Worm (Caenorhabditis elegans): ENCODE results near the gene F42A10.9.

Gene F42A10.9

DNA sequence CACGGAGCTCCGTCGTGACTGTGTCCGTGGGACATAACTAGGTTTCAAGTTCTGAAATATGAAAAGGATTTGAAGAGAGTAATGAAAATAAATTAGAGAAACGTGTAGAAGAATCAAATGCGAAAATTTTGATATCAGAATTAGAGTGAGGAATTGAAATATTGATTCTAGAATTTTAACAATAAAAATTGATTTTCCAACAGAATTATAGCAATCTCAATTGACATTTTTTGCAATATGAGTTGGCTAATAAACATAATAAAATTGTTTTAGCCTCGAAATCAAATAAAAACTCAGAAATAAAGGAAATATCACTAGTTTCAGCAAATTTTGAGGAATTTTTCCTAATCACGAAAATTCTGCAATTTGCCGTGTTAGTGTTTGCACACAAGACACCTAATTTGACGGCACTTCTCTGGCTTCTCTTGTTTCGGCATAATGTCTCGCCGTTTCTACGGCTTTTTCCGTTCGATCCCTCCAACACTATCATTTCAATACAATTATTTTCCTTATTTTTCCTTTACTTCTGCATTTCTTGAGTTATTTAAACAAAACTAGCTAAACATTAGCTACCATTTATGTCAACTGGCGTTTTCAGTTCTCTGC is 48.0 kb upstream of the F42A10.9 start, which contains the start of gene nmt-1:
nmt-1 (minus strand) TSS at position 51 of the 606 bp plus-strand sequence.
- 0 out of 2 replicates have a peak, but pooled peaks have one; percentile 20 for TF ChIP-seq T26A8.4 (GFP tag; IDR thresholded peaks at IDR 0.05)
- TF ChIP-seq F44E2.7 (GFP tag; IDR thresholded peaks at IDR 0.05), result no peak
- TF ChIP-seq aha-1 (tag), result peak; percentile 86
- TF ChIP-seq dpl-1 (GFP tag; optimal IDR thresholded peaks at IDR 0.05), result peak; percentile 52
- peak; percentile 51 for TF ChIP-seq mes-2 (tag; optimal IDR thresholded peaks at IDR 0.05; ENCODE audit: poor library complexity, severe bottlenecking)
- peak; percentile 55 for TF ChIP-seq hmg-1.1 (GFP tag; IDR thresholded peaks at IDR 0.05)
- no peak for TF ChIP-seq unc-62 (GFP tag; optimal IDR thresholded peaks at IDR 0.05 in 1 of 2)
- no peak for TF ChIP-seq unc-62 (tag; optimal IDR thresholded peaks at IDR 0.05)

DNA sequence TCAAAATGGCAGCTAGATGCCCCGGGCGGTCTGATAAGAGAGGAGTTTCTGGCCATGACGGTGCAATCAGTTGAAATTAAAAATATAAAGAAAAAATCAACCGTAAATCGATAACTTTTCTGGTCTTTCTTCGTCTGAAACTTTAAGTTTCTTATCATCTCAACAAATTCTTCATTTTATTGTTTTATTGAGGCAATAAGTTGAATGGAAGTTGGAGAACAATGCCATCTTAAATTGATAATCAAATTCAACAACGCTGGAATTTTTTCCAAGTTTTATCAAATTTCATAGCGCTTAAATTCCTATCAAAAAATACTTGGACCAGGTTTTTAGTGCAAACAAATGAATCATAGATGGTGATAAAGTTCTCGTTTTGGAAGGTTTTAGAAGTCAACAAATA is 47.4 kb upstream of the F42A10.9 start:
- TF ChIP-seq hlh-11 (tag; optimal IDR thresholded peaks at IDR 0.05) (peak; percentile 10), lim-7 (GFP tag; IDR thresholded peaks at IDR 0.05) (no peak), ceh-28 (tag; optimal IDR thresholded peaks at IDR 0.05) (no peak), dve-1 (tag; optimal IDR thresholded peaks at IDR 0.05; ENCODE audit: insufficient read depth) (peak; percentile 52), nhr-77 (tag; optimal IDR thresholded peaks at IDR 0.05) (no peak), nhr-28 (tag; optimal IDR thresholded peaks at IDR 0.05) (peak; percentile 40), dmd-6 (GFP tag; IDR thresholded peaks at IDR 0.05) (peak; percentile 56), php-3 (GFP tag; IDR thresholded peaks at IDR 0.05) (peak; percentile 96), duxl-1 (tag; optimal IDR thresholded peaks at IDR 0.05; ENCODE audit: poor library complexity) (no peak), daf-16 (GFP tag; optimal IDR thresholded peaks at IDR 0.05) (no peak), daf-16 (tag; optimal IDR thresholded peaks at IDR 0.05) (peak; percentile 53), nhr-11 (tag; optimal IDR thresholded peaks at IDR 0.05) (no peak), mep-1 (tag; optimal IDR thresholded peaks at IDR 0.05) (peak; percentile 55), mxl-2 (GFP tag; conservative IDR thresholded peaks at IDR 0.05) (no peak), pqm-1 (tag; optimal IDR thresholded peaks at IDR 0.05) (peak; percentile 96), lsy-2 (tag; optimal IDR thresholded peaks at IDR 0.05) (peak in 1 of 2 experiments; percentile 20), nhr-48 (tag; optimal IDR thresholded peaks at IDR 0.05) (peak; percentile 24), tra-1 (GFP tag; IDR thresholded peaks at IDR 0.05) (peak; percentile 30; the same call in 1 of the 2 replicates), pha-4 (GFP tag; IDR thresholded peaks at IDR 0.05) (0 out of 2 replicates have a peak, but pooled peaks have one; percentile 16), pha-4 (tag; optimal IDR thresholded peaks at IDR 0.05) (no peak), lin-13 (GFP tag; optimal IDR thresholded peaks at IDR 0.05) (no peak), T20F7.1 (GFP tag; optimal IDR thresholded peaks at IDR 0.05) (peak; percentile 7), ceh-32 (tag; optimal IDR thresholded peaks at IDR 0.05; ENCODE audit: poor library complexity) (no peak), egl-43 (GFP tag; IDR thresholded peaks at IDR 0.05) (no peak)

DNA sequence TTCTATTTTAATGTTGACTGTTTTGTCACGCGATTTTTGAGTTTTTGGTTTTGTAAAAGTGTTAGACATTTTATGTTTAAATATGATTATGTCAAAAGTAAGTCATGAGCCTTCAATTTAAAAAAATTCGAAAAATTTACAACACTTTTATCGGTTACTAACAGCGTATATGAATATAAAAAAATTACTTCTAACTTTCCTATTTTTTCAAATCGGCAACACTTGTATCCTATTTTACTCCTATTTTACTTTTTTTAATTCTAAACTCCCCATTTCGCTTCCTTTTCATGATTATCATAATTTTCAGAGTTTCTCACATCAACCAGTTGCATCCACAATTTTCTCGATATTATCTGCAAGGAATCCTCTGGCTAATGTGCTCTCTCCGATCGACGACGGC is 46.1 kb upstream of the F42A10.9 start, which contains the start of gene kin-18:
kin-18 (plus strand) TSS at position 301 of the 400 bp plus-strand sequence.
- no peak for TF ChIP-seq daf-19 (GFP tag; conservative IDR thresholded peaks at IDR 0.05)
- no peak for TF ChIP-seq Y105C5A.15 (GFP tag; IDR thresholded peaks at IDR 0.05)
- no peak for TF ChIP-seq mes-2 (tag; optimal IDR thresholded peaks at IDR 0.05; ENCODE audit: poor library complexity, severe bottlenecking)
- TF ChIP-seq hlh-30 (tag; optimal IDR thresholded peaks at IDR 0.05; ENCODE audit: insufficient read depth), result no peak
- no peak for TF ChIP-seq ZK337.2 (GFP tag; IDR thresholded peaks at IDR 0.05)
- TF ChIP-seq tag-97 (GFP tag; IDR thresholded peaks at IDR 0.05), result no peak
- TF ChIP-seq aha-1 (tag), result peak; percentile 21
- TF ChIP-seq lim-7 (GFP tag; IDR thresholded peaks at IDR 0.05), result no peak
